Fruit fly (Drosophila melanogaster) whole organism, embryonic: ENCODE data around the gene CG17744.

ENCODE experiments used
- ATbp ChIP-seq: fragments of 200-800 bp; sonication (Bioruptor generic); optimal IDR thresholded peaks from 2 replicates; lab custom pipeline; 2017; ENCODE audit warnings: missing biosample characterization, mild to moderate bottlenecking, missing genetic modification characterization, missing genetic modification reagents
- Antp ChIP-seq: fragments of 200-800 bp; sonication (Bioruptor generic); optimal IDR thresholded peaks from 3 replicates; lab custom pipeline; 2016; ENCODE audit warnings: missing biosample characterization, missing genetic modification characterization
- Atf-2 ChIP-seq: fragments of 200-800 bp; sonication (Bioruptor generic); optimal IDR thresholded peaks from 2 replicates; lab custom pipeline; 2016; ENCODE audit warnings: missing biosample characterization, missing genetic modification characterization
- Awh ChIP-seq: fragments of 200-800 bp; sonication (Bioruptor generic); IDR thresholded peaks from 2 replicates; pipeline ENCODE4, ENCODE4 v1.3.6; 2022; ENCODE audit warnings: missing biosample characterization, missing genetic modification characterization
- BtbVII ChIP-seq: fragments of 200-800 bp; sonication (Bioruptor generic); optimal IDR thresholded peaks from 3 replicates; lab custom pipeline; 2017; ENCODE audit warnings: missing biosample characterization, mild to moderate bottlenecking, missing genetic modification characterization
- CG10147 ChIP-seq: fragments of 200-800 bp; sonication (Bioruptor generic); optimal IDR thresholded peaks from 2 replicates; lab custom pipeline; 2019; ENCODE audit warnings: missing biosample characterization, mild to moderate bottlenecking, missing genetic modification characterization, moderate library complexity
- CG10267 ChIP-seq: fragments of 200-800 bp; sonication (Bioruptor generic); optimal IDR thresholded peaks from 2 replicates; lab custom pipeline; 2018; ENCODE audit warnings: missing biosample characterization, mild to moderate bottlenecking, missing genetic modification characterization, moderate library complexity
- CG10321 ChIP-seq: fragments of 200-800 bp; sonication (Bioruptor generic); IDR thresholded peaks from 2 replicates; pipeline ENCODE4 v1.3.6; 2022; ENCODE audit warnings: missing biosample characterization, missing genetic modification characterization
- CG11398 ChIP-seq: fragments of 200-800 bp; sonication (Bioruptor generic); optimal IDR thresholded peaks from 2 replicates; lab custom pipeline; 2016; ENCODE audit warnings: missing biosample characterization, missing genetic modification characterization
- CG12104 ChIP-seq: fragments of 200-800 bp; sonication (Bioruptor generic); optimal IDR thresholded peaks from 3 replicates; lab custom pipeline; 2016; ENCODE audit warnings: missing biosample characterization, missing genetic modification characterization
- CG12744 ChIP-seq: fragments of 200-800 bp; sonication (Bioruptor generic); optimal IDR thresholded peaks from 2 replicates; lab custom pipeline; 2016; ENCODE audit warnings: missing biosample characterization, missing genetic modification characterization
- CG12769 ChIP-seq: fragments of 200-800 bp; sonication (Bioruptor generic); optimal IDR thresholded peaks from 2 replicates; lab custom pipeline; 2019; ENCODE audit warnings: missing biosample characterization, mild to moderate bottlenecking, missing genetic modification characterization, moderate library complexity
- CG14965 ChIP-seq: fragments of 200-800 bp; sonication (Bioruptor generic); optimal IDR thresholded peaks from 2 replicates; lab custom pipeline; 2016; ENCODE audit warnings: missing biosample characterization, missing genetic modification characterization, borderline replicate concordance
- CG2129 ChIP-seq: fragments of 200-800 bp; sonication (Bioruptor generic); IDR thresholded peaks from 2 replicates; pipeline ENCODE4 v1.3.6; 2022; ENCODE audit warnings: missing biosample characterization, missing genetic modification characterization; ENCODE audit not compliant: partially characterized antibody
- CG2199 ChIP-seq: fragments of 200-800 bp; sonication (Bioruptor generic); IDR thresholded peaks from 3 replicates; pipeline ENCODE4 v1.3.6; 2022; ENCODE audit warnings: missing biosample characterization, missing genetic modification characterization
- CG3065 ChIP-seq: fragments of 200-800 bp; sonication (Bioruptor generic); optimal IDR thresholded peaks from 2 replicates; lab custom pipeline; 2016; ENCODE audit warnings: missing biosample characterization, missing genetic modification characterization
- CG3838 ChIP-seq: fragments of 200-800 bp; sonication (Bioruptor generic); optimal IDR thresholded peaks from 3 replicates; lab custom pipeline; 2016; ENCODE audit warnings: missing biosample characterization, missing genetic modification characterization
- CG4360 ChIP-seq: fragments of 200-800 bp; sonication (Bioruptor generic); IDR thresholded peaks from 2 replicates; pipeline ENCODE4 v1.3.6; 2022; ENCODE audit warnings: missing biosample characterization, missing genetic modification characterization
- CG5245 ChIP-seq: fragments of 200-800 bp; sonication (Bioruptor generic); optimal IDR thresholded peaks from 3 replicates; lab custom pipeline; 2016; ENCODE audit warnings: missing biosample characterization, missing genetic modification characterization
- CG5953 ChIP-seq: fragments of 200-800 bp; sonication (Bioruptor generic); IDR thresholded peaks from 2 replicates; pipeline ENCODE4 v1.3.6; 2022; ENCODE audit warnings: missing biosample characterization, missing genetic modification characterization
- CG7928 ChIP-seq: fragments of 200-800 bp; sonication (Bioruptor generic); optimal IDR thresholded peaks from 2 replicates; lab custom pipeline; 2017; ENCODE audit warnings: missing biosample characterization, mild to moderate bottlenecking, missing genetic modification characterization
- CG9437 ChIP-seq: fragments of 200-800 bp; sonication (Bioruptor generic); optimal IDR thresholded peaks from 2 replicates; lab custom pipeline; 2018; ENCODE audit warnings: missing biosample characterization, mild to moderate bottlenecking, missing genetic modification characterization
- CG9727 ChIP-seq: fragments of 200-800 bp; sonication (Bioruptor generic); optimal IDR thresholded peaks from 3 replicates; lab custom pipeline; 2017; ENCODE audit warnings: missing biosample characterization, mild to moderate bottlenecking, missing genetic modification characterization
- Deaf1 ChIP-seq: fragments of 200-800 bp; optimal IDR thresholded peaks from 3 replicates; lab custom pipeline; 2019; ENCODE audit warnings: missing biosample characterization, mild to moderate bottlenecking, missing genetic modification characterization, moderate library complexity
- Doc2 ChIP-seq: fragments of 200-800 bp; sonication (Bioruptor generic); IDR thresholded peaks from 2 replicates; pipeline ENCODE4 v1.3.6; 2022; ENCODE audit warnings: missing biosample characterization, missing genetic modification characterization
- Drgx ChIP-seq: fragments of 200-800 bp; sonication (Bioruptor generic); IDR thresholded peaks from 2 replicates; pipeline ENCODE4 v1.3.6; 2022; ENCODE audit warnings: missing biosample characterization, missing genetic modification characterization
- Gug ChIP-seq: fragments of 200-800 bp; sonication (Bioruptor generic); IDR thresholded peaks from 4 replicates; pipeline ENCODE4 v1.3.6; 2022; ENCODE audit warnings: missing biosample characterization, missing genetic modification characterization
- Hr51 ChIP-seq, 2 experiments: fragments of 200-800 bp; sonication (Bioruptor generic); optimal IDR thresholded peaks; 2 replicates in 1 of 2; 3 replicates in 1 of 2; lab custom pipeline; 2016 to 2018; ENCODE audit warnings: missing biosample characterization in 2 of 2, missing genetic modification characterization in 2 of 2, mild to moderate bottlenecking in 1 of 2, moderate library complexity in 1 of 2
- Hr78 ChIP-seq, 2 experiments: fragments of 200-800 bp in 1 of 2; fragments of >200 bp in 1 of 2; sonication (Bioruptor generic) in 1 of 2; optimal IDR thresholded peaks; 2 replicates each; lab custom pipeline; 2017 to 2019; ENCODE audit warnings: missing biosample characterization in 2 of 2, missing genetic modification characterization in 2 of 2, mild to moderate bottlenecking in 1 of 2, moderate library complexity in 1 of 2
- Med ChIP-seq: fragments of 200-800 bp; sonication (Bioruptor generic); peaks from one replicate; lab custom pipeline; 2016; ENCODE audit warnings: missing biosample characterization, missing genetic modification characterization, mild to moderate bottlenecking, inconsistent platforms, moderate library complexity
- NK7.1 ChIP-seq: fragments of 200-800 bp; sonication (Bioruptor generic); optimal IDR thresholded peaks from 3 replicates; lab custom pipeline; 2016; ENCODE audit warnings: missing biosample characterization, missing genetic modification characterization
- Oaz ChIP-seq: fragments of 200-800 bp; sonication (Bioruptor generic); IDR thresholded peaks from 2 replicates; pipeline ENCODE4 v1.3.6; 2022; ENCODE audit warnings: missing biosample characterization, missing genetic modification characterization
- Opbp ChIP-seq: fragments of 200-800 bp; sonication (Bioruptor generic); IDR thresholded peaks from 3 replicates; pipeline ENCODE4 v1.3.6; 2022; ENCODE audit warnings: missing biosample characterization, missing genetic modification characterization; ENCODE audit not compliant: partially characterized antibody
- Taf1 ChIP-seq: fragments of 200-800 bp; sonication (Bioruptor generic); IDR thresholded peaks from 2 replicates; pipeline ENCODE4 v1.3.6; 2022; ENCODE audit warnings: missing biosample characterization, missing genetic modification characterization
- Xrp1 ChIP-seq: fragments of 200-800 bp; sonication (Bioruptor generic); IDR thresholded peaks from 2 replicates; pipeline ENCODE4 v1.3.6; 2022; ENCODE audit warnings: missing biosample characterization, missing genetic modification characterization
- ac ChIP-seq: fragments of 200-800 bp; sonication (Bioruptor generic); optimal IDR thresholded peaks from 3 replicates; lab custom pipeline; 2017; ENCODE audit warnings: missing biosample characterization, mild to moderate bottlenecking, missing genetic modification characterization
- ara ChIP-seq: fragments of 200-800 bp; sonication (Bioruptor generic); IDR thresholded peaks from 2 replicates; pipeline ENCODE4 v1.3.6; 2022; ENCODE audit warnings: missing biosample characterization, missing genetic modification characterization
- btn ChIP-seq: fragments of 200-800 bp; sonication (Bioruptor generic); optimal IDR thresholded peaks from 2 replicates; lab custom pipeline; 2016; ENCODE audit warnings: missing biosample characterization, missing genetic modification characterization
- caup ChIP-seq: fragments of 200-800 bp; sonication (Bioruptor generic); optimal IDR thresholded peaks from 3 replicates; lab custom pipeline; 2017; ENCODE audit warnings: missing biosample characterization, mild to moderate bottlenecking, missing genetic modification characterization, moderate library complexity; ENCODE audit not compliant: severe bottlenecking
- cg ChIP-seq: fragments of 200-800 bp; sonication (Bioruptor generic); optimal IDR thresholded peaks from 3 replicates; lab custom pipeline; 2019; ENCODE audit warnings: missing biosample characterization, mild to moderate bottlenecking, missing genetic modification characterization, moderate library complexity
- chinmo ChIP-seq: fragments of 200-800 bp; sonication (Bioruptor generic); IDR thresholded peaks from 4 replicates; pipeline ENCODE4 v1.3.6; 2022; ENCODE audit warnings: missing biosample characterization, missing genetic modification characterization; ENCODE audit not compliant: partially characterized antibody
- ci ChIP-seq: fragments of 200-800 bp; sonication (Bioruptor generic); IDR thresholded peaks from 3 replicates; pipeline ENCODE4 v1.3.6; 2022; ENCODE audit warnings: missing biosample characterization, missing genetic modification characterization
- croc ChIP-seq: fragments of 200-800 bp; sonication (Bioruptor generic); conservative IDR thresholded peaks from 3 replicates; pipeline ENCODE4 v1.3.6; 2022; ENCODE audit warnings: missing biosample characterization, missing genetic modification characterization
- dati ChIP-seq: fragments of 200-800 bp; sonication (Bioruptor generic); IDR thresholded peaks from 2 replicates; pipeline ENCODE4 v1.3.6; 2022; ENCODE audit warnings: missing biosample characterization, missing genetic modification characterization
- eve ChIP-seq, 2 experiments: fragments of >200 bp; optimal IDR thresholded peaks; 2 replicates each; lab custom pipeline; 2017; ENCODE audit warnings: missing biosample characterization in 2 of 2, missing genetic modification characterization in 2 of 2
- hbn ChIP-seq: fragments of 200-800 bp; sonication (Bioruptor generic); IDR thresholded peaks from 2 replicates; pipeline ENCODE4 v1.3.6; 2022; ENCODE audit warnings: missing biosample characterization, missing genetic modification characterization; ENCODE audit not compliant: partially characterized antibody
- hth ChIP-seq: fragments of >200 bp; optimal IDR thresholded peaks from 2 replicates; lab custom pipeline; 2017; ENCODE audit warnings: inconsistent platforms
- kni ChIP-seq: fragments of 200-800 bp; sonication (Bioruptor generic); optimal IDR thresholded peaks from 3 replicates; lab custom pipeline; 2017; ENCODE audit warnings: mild to moderate bottlenecking, missing biosample characterization, missing genetic modification reagents, missing genetic modification characterization
- lab ChIP-seq: fragments of 200-800 bp; sonication (Bioruptor generic); optimal IDR thresholded peaks from 3 replicates; lab custom pipeline; 2017; ENCODE audit warnings: missing biosample characterization, missing genetic modification characterization, mild to moderate bottlenecking, moderate library complexity, missing genetic modification reagents
- zf30C ChIP-seq: fragments of 200-800 bp; sonication (Bioruptor generic); optimal IDR thresholded peaks from 3 replicates; lab custom pipeline; 2018; ENCODE audit warnings: missing biosample characterization, mild to moderate bottlenecking, missing genetic modification characterization
- zfh1 ChIP-seq: fragments of 200-800 bp; sonication (Bioruptor generic); IDR thresholded peaks from 3 replicates; pipeline ENCODE4 v1.3.6; 2022; ENCODE audit warnings: missing biosample characterization, missing genetic modification characterization

Gene CG17744

dm6 chr3L:6975875-6976274 is 50.7 kb downstream of the CG17744 start (continued):
- TF ChIP-seq ATbp, result no peak
- no peak for TF ChIP-seq Taf1 (GFP tag; lab: Robert Waterston, UW)
- TF ChIP-seq CG4360 (GFP tag; lab: Robert Waterston, UW), result no peak
- TF ChIP-seq Med (GFP tag; lab: Kevin White, UChicago), result peak; percentile 28
- TF ChIP-seq Xrp1 (GFP tag; lab: Robert Waterston, UW), result no peak
- no peak for TF ChIP-seq Antp (GFP tag; lab: Kevin White, UChicago)
- TF ChIP-seq Hr51 (GFP tag; optimal IDR thresholded peaks at IDR 0.05; lab: Kevin White, UChicago), result no peak
- 0 out of 4 replicates have a peak, but pooled peaks have one; percentile 68 for TF ChIP-seq chinmo (GFP tag; lab: Robert Waterston, UW)
- no peak for TF ChIP-seq Drgx (GFP tag; lab: Robert Waterston, UW)
- no peak for TF ChIP-seq CG11398 (GFP tag; lab: Kevin White, UChicago)
- TF ChIP-seq btn (GFP tag; lab: Kevin White, UChicago), result no peak
- no peak for TF ChIP-seq BtbVII (GFP tag; lab: Kevin White, UChicago)
- no peak for TF ChIP-seq CG3838 (GFP tag; lab: Kevin White, UChicago)
- no peak for TF ChIP-seq Deaf1 (tag; lab: Kevin White, UChicago)
- no peak for TF ChIP-seq lab
- no peak for TF ChIP-seq hth (lab: Kevin White, UChicago)
- no peak for TF ChIP-seq CG12769 (tag; lab: Kevin White, UChicago)
- no peak for TF ChIP-seq croc (GFP tag; lab: Robert Waterston, UW)
- no peak for TF ChIP-seq CG9727
- TF ChIP-seq CG5953 (GFP tag; lab: Robert Waterston, UW), result no peak
- no peak for TF ChIP-seq Opbp
- no peak for TF ChIP-seq CG10147 (GFP tag; lab: Kevin White, UChicago)
- no peak for TF ChIP-seq kni (GFP tag; lab: Kevin White, UChicago)
- peak; percentile 73; the same call in 1 of the 2 replicates for TF ChIP-seq Awh (GFP tag; lab: Robert Waterston, UW)
- no peak for TF ChIP-seq CG12104 (GFP tag; lab: Kevin White, UChicago)
- TF ChIP-seq ci (GFP tag; lab: Robert Waterston, UW), result peak; percentile 28; the same call in 2 of the 3 replicates
- no peak for TF ChIP-seq CG14965
- no peak for TF ChIP-seq caup (GFP tag; lab: Kevin White, UChicago)
- TF ChIP-seq CG2129 (GFP tag; lab: Robert Waterston, UW), result no peak
- TF ChIP-seq CG2199 (GFP tag; lab: Robert Waterston, UW), result 0 out of 3 replicates have a peak, but pooled peaks have one; percentile 49
- no peak for TF ChIP-seq zfh1 (GFP tag; lab: Robert Waterston, UW)
- TF ChIP-seq Hr78 (GFP tag; optimal IDR thresholded peaks at IDR 0.05; lab: Kevin White, UChicago), result peak in 1 of 2 experiments; percentile 57
- TF ChIP-seq CG7928 (GFP tag; lab: Kevin White, UChicago), result no peak
- TF ChIP-seq dati (GFP tag; lab: Robert Waterston, UW), result no peak
- TF ChIP-seq CG5245, result no peak
- no peak for TF ChIP-seq ara (GFP tag; lab: Robert Waterston, UW)
- no peak for TF ChIP-seq Atf-2 (GFP tag; lab: Kevin White, UChicago)
- no peak for TF ChIP-seq hbn (GFP tag; lab: Robert Waterston, UW)
- TF ChIP-seq Doc2, result no peak
- no peak for TF ChIP-seq zf30C (GFP tag; lab: Kevin White, UChicago)
- TF ChIP-seq CG10321 (GFP tag; lab: Robert Waterston, UW), result peak; percentile 50; the same call in 1 of the 2 replicates
- TF ChIP-seq Gug, result no peak
- no peak for TF ChIP-seq NK7.1 (GFP tag; lab: Kevin White, UChicago)
- TF ChIP-seq ac, result no peak
- no peak for TF ChIP-seq Oaz (GFP tag; lab: Robert Waterston, UW)
- TF ChIP-seq cg (GFP tag; lab: Kevin White, UChicago), result peak; percentile 49
- no peak for TF ChIP-seq CG3065 (GFP tag; lab: Kevin White, UChicago)
- no peak for TF ChIP-seq eve (GFP tag; optimal IDR thresholded peaks at IDR 0.05; lab: Kevin White, UChicago)
- TF ChIP-seq CG12744 (GFP tag; lab: Kevin White, UChicago), result no peak
- TF ChIP-seq CG9437 (GFP tag; lab: Kevin White, UChicago), result no peak
- TF ChIP-seq CG10267 (tag; lab: Kevin White, UChicago), result no peak
